Worm (Caenorhabditis elegans): Measurements from ENCODE around the gene Y49E10.18.

The Y49E10.18 gene

ce11 chrIII:12439056-12439455, 6.8 kb downstream of the Y49E10.18 start:
- no peak for TF ChIP-seq elt-1 (tag; optimal IDR thresholded peaks at IDR 0.05)

ce11 chrIII:12437020-12437419, 8.9 kb downstream of the Y49E10.18 start:
- TF ChIP-seq ztf-1 (GFP tag; conservative IDR thresholded peaks at IDR 0.05) (no peak), mdl-1 (tag; optimal IDR thresholded peaks at IDR 0.05) (no peak), nhr-237 (tag; optimal IDR thresholded peaks at IDR 0.05) (no peak), aly-2 (tag; optimal IDR thresholded peaks at IDR 0.05) (no peak), lin-39 (tag; optimal IDR thresholded peaks at IDR 0.05) (no peak), nhr-10 (tag; optimal IDR thresholded peaks at IDR 0.05) (no peak), nhr-129 (tag; optimal IDR thresholded peaks at IDR 0.05) (no peak), nhr-11 (tag; optimal IDR thresholded peaks at IDR 0.05) (no peak), nhr-23 (tag; optimal IDR thresholded peaks at IDR 0.05) (no peak), nhr-12 (tag; optimal IDR thresholded peaks at IDR 0.05) (no peak), elt-1 (tag; optimal IDR thresholded peaks at IDR 0.05) (no peak), ama-1 (optimal IDR thresholded peaks at IDR 0.05) (no peak), sma-3 (GFP tag; optimal IDR thresholded peaks at IDR 0.05) (no peak), Y55F3AM.14 (GFP tag; optimal IDR thresholded peaks at IDR 0.05) (no peak), elt-3 (tag; optimal IDR thresholded peaks at IDR 0.05) (no peak), F13H6.1 (tag; optimal IDR thresholded peaks at IDR 0.05) (no peak), unc-62 (GFP tag; optimal IDR thresholded peaks at IDR 0.05) (no peak), crh-2 (tag; optimal IDR thresholded peaks at IDR 0.05) (no peak), C34F6.9 (tag; optimal IDR thresholded peaks at IDR 0.05) (no peak)

- no peak for TF ChIP-seq elt-3 (tag; optimal IDR thresholded peaks at IDR 0.05)
- no peak for TF ChIP-seq lin-39 (tag; optimal IDR thresholded peaks at IDR 0.05)
- TF ChIP-seq ama-1 (optimal IDR thresholded peaks at IDR 0.05): no peak
- TF ChIP-seq ceh-82 (tag; optimal IDR thresholded peaks at IDR 0.05): no peak
Observed at ce11 chrIII:12436215-12436614, 9.7 kb downstream of the Y49E10.18 start, which contains the start of gene fbxa-218. Gene fbxa-218, plus strand, starts transcription at chrIII:12436515.

ce11 chrIII:12434104-12434503, 11.8 kb downstream of the Y49E10.18 start, which contains the start of gene Y49E10.27:
Gene Y49E10.27, plus strand, starts transcription at chrIII:12434404.
- TF ChIP-seq nhr-23 (tag; optimal IDR thresholded peaks at IDR 0.05): no peak
- TF ChIP-seq nhr-25 (tag; optimal IDR thresholded peaks at IDR 0.05): no peak
- no peak for TF ChIP-seq C34F6.9 (tag; optimal IDR thresholded peaks at IDR 0.05)
- TF ChIP-seq unc-39 (tag; optimal IDR thresholded peaks at IDR 0.05): no peak
- no peak for TF ChIP-seq nhr-12 (tag; optimal IDR thresholded peaks at IDR 0.05)
- TF ChIP-seq nhr-77 (tag; optimal IDR thresholded peaks at IDR 0.05): no peak
- no peak for TF ChIP-seq unc-55 (GFP tag; optimal IDR thresholded peaks at IDR 0.05)
- TF ChIP-seq ceh-82 (tag; optimal IDR thresholded peaks at IDR 0.05): no peak
- TF ChIP-seq blmp-1 (tag; optimal IDR thresholded peaks at IDR 0.05; ENCODE audit: insufficient read depth): no peak

- TF ChIP-seq unc-62 (GFP tag; optimal IDR thresholded peaks at IDR 0.05) (no peak), elt-1 (tag; optimal IDR thresholded peaks at IDR 0.05) (no peak), nhr-129 (tag; optimal IDR thresholded peaks at IDR 0.05) (no peak), aly-2 (tag; optimal IDR thresholded peaks at IDR 0.05) (no peak), blmp-1 (tag; optimal IDR thresholded peaks at IDR 0.05; ENCODE audit: insufficient read depth) (no peak), elt-3 (tag; optimal IDR thresholded peaks at IDR 0.05) (no peak), ztf-11 (tag; optimal IDR thresholded peaks at IDR 0.05) (no peak), lin-13 (GFP tag; optimal IDR thresholded peaks at IDR 0.05) (no peak), dmd-4 (tag; optimal IDR thresholded peaks at IDR 0.05) (no peak), crh-2 (tag; optimal IDR thresholded peaks at IDR 0.05) (no peak), C34F6.9 (tag; optimal IDR thresholded peaks at IDR 0.05) (no peak), unc-55 (GFP tag; optimal IDR thresholded peaks at IDR 0.05) (no peak), gmeb-1 (tag; optimal IDR thresholded peaks at IDR 0.05) (no peak), zag-1 (tag; optimal IDR thresholded peaks at IDR 0.05) (no peak), R02D3.7 (tag; optimal IDR thresholded peaks at IDR 0.05) (no peak), egl-27 (tag; optimal IDR thresholded peaks at IDR 0.05) (no peak), peb-1 (tag; optimal IDR thresholded peaks at IDR 0.05) (no peak), ceh-82 (tag; optimal IDR thresholded peaks at IDR 0.05) (no peak), nhr-77 (tag; optimal IDR thresholded peaks at IDR 0.05) (no peak)
Observed at ce11 chrIII:12430209-12430608, 15.7 kb downstream of the Y49E10.18 start, which contains the start of gene Y49E10.16. Gene Y49E10.16, plus strand, starts transcription at chrIII:12430509.

All from whole organism, L2 larva.